Fruit fly (Drosophila melanogaster): ENCODE data around the gene Hsp23.

Gene Hsp23

DNA sequence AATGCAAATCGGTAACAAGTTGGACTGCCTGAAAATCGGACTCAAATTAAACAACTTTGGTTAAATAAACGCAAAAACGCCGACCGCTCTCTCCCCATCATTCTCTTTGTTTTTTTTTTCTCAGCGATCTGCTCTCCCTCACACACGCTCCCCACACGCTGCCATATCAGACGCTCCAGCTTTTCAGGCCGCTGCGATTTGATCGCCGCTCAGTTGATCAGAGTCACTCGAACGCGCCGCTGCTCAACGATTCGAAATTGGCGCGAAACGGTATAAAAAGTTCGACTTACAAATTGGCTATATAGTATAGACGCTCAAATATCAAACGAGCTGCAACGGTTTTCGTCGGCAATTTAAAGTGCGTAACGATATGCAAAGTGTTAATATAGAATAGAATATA, 41.5 kb upstream of the Hsp23 start:
- TF ChIP-seq cyc (GFP tag; optimal IDR thresholded peaks at IDR 0.05): no peak
- TF ChIP-seq CG8319 (GFP tag; optimal IDR thresholded peaks at IDR 0.05): no peak
- TF ChIP-seq CG15336 (GFP tag; IDR thresholded peaks at IDR 0.05): no peak
- no peak for TF ChIP-seq Hr39 (GFP tag; optimal IDR thresholded peaks at IDR 0.05)
- TF ChIP-seq CG6163 (GFP tag; IDR thresholded peaks at IDR 0.05): peak; percentile 61; the same call in 2 of the 3 replicates
- TF ChIP-seq net (GFP tag; optimal IDR thresholded peaks at IDR 0.05): no peak
- no peak for TF ChIP-seq CG31627 (GFP tag; optimal IDR thresholded peaks at IDR 0.05)
- no peak for TF ChIP-seq spab (GFP tag; optimal IDR thresholded peaks at IDR 0.05)
- TF ChIP-seq CG6808 (GFP tag; optimal IDR thresholded peaks at IDR 0.05): no peak
- TF ChIP-seq OdsH (GFP tag; optimal IDR thresholded peaks at IDR 0.05): no peak
- no peak for TF ChIP-seq ss (GFP tag; optimal IDR thresholded peaks at IDR 0.05)
- no peak for TF ChIP-seq Gug (GFP tag; IDR thresholded peaks at IDR 0.05)
- TF ChIP-seq fd85E (GFP tag; optimal IDR thresholded peaks at IDR 0.05): no peak
- TF ChIP-seq CG6854 (GFP tag; optimal IDR thresholded peaks at IDR 0.05): peak; percentile 51
- no peak for TF ChIP-seq dsx (GFP tag; optimal IDR thresholded peaks at IDR 0.05; ENCODE audit: poor library complexity, severe bottlenecking)
- peak; percentile 60 for TF ChIP-seq Eip78C (GFP tag)
- TF ChIP-seq eg (GFP tag; IDR thresholded peaks at IDR 0.05): peak; percentile 37; the same call in 1 of the 3 replicates
- TF ChIP-seq fkh (GFP tag; optimal IDR thresholded peaks at IDR 0.05): no peak
- TF ChIP-seq Sox102F (GFP tag; optimal IDR thresholded peaks at IDR 0.05): peak; percentile 28
- TF ChIP-seq CG6276 (GFP tag; optimal IDR thresholded peaks at IDR 0.05): peak; percentile 6
- TF ChIP-seq CG9139 (GFP tag; optimal IDR thresholded peaks at IDR 0.05): peak; percentile 9
- no peak for TF ChIP-seq CG6792 (GFP tag; optimal IDR thresholded peaks at IDR 0.05)
- no peak for TF ChIP-seq CG1621 (tag; optimal IDR thresholded peaks at IDR 0.05)
- TF ChIP-seq topi (GFP tag; optimal IDR thresholded peaks at IDR 0.05): no peak
- peak; percentile 78 for TF ChIP-seq svp (GFP tag)
- no peak for TF ChIP-seq Hr38 (GFP tag; optimal IDR thresholded peaks at IDR 0.05)
- no peak for TF ChIP-seq Ets21C (GFP tag; optimal IDR thresholded peaks at IDR 0.05)
- TF ChIP-seq CG8632 (GFP tag; optimal IDR thresholded peaks at IDR 0.05): no peak
- peak; percentile 0 for TF ChIP-seq achi (GFP tag; optimal IDR thresholded peaks at IDR 0.05)

DNA sequence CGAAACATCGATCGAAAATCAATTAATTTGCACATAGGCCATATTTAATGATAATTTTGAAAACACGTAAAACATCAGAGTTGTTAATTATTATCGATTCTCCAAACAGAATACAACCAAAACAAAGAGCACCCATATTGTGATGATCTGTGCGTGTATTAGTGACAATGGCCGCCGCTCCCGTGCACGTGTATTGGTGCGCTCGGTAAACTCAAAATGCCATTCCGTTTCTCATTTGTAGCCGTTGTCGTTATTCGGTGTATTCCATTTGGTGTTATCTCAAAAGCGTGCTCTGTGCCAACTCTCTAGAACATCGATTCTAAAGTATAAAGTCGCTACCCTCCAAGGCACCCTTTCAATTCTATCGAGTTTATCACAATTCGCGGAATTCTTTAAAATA, 40.8 kb upstream of the Hsp23 start:
- no peak for TF ChIP-seq CG6808 (GFP tag; optimal IDR thresholded peaks at IDR 0.05)
- no peak for TF ChIP-seq Eip75B (GFP tag; optimal IDR thresholded peaks at IDR 0.05)
- TF ChIP-seq CG34406 (GFP tag; optimal IDR thresholded peaks at IDR 0.05): no peak
- peak; percentile 34 for TF ChIP-seq fkh (GFP tag; optimal IDR thresholded peaks at IDR 0.05)
- TF ChIP-seq fd59A (GFP tag; optimal IDR thresholded peaks at IDR 0.05): no peak
- TF ChIP-seq svp (GFP tag): peak; percentile 21
- peak; percentile 22 for TF ChIP-seq Sox14 (GFP tag; optimal IDR thresholded peaks at IDR 0.05)
- TF ChIP-seq Hr38 (GFP tag; optimal IDR thresholded peaks at IDR 0.05): no peak
- no peak for TF ChIP-seq cyc (GFP tag; optimal IDR thresholded peaks at IDR 0.05)

dm6 chr3L:9343963-9344362, 37.7 kb upstream of the Hsp23 start:
- TF ChIP-seq spab (GFP tag; optimal IDR thresholded peaks at IDR 0.05): no peak
- TF ChIP-seq CG6276 (GFP tag; optimal IDR thresholded peaks at IDR 0.05): no peak
- TF ChIP-seq CG11294 (GFP tag; IDR thresholded peaks at IDR 0.05): no peak
- no peak for TF ChIP-seq CG11902 (GFP tag; optimal IDR thresholded peaks at IDR 0.05)
- no peak for TF ChIP-seq CG34406 (GFP tag; optimal IDR thresholded peaks at IDR 0.05)
- no peak for TF ChIP-seq CG9139 (GFP tag; optimal IDR thresholded peaks at IDR 0.05)
- no peak for TF ChIP-seq cyc (GFP tag; optimal IDR thresholded peaks at IDR 0.05)
- no peak for TF ChIP-seq Gug (GFP tag; IDR thresholded peaks at IDR 0.05)
- TF ChIP-seq CG1621 (tag; optimal IDR thresholded peaks at IDR 0.05): no peak
- no peak for TF ChIP-seq fd85E (GFP tag; optimal IDR thresholded peaks at IDR 0.05)
- TF ChIP-seq achi (GFP tag; optimal IDR thresholded peaks at IDR 0.05): no peak
- TF ChIP-seq topi (GFP tag; optimal IDR thresholded peaks at IDR 0.05): no peak
- TF ChIP-seq svp (GFP tag): no peak
- TF ChIP-seq esn (GFP tag; optimal IDR thresholded peaks at IDR 0.05): no peak

dm6 chr3L:9345157-9345556, 36.5 kb upstream of the Hsp23 start:
- TF ChIP-seq CG3919 (GFP tag; optimal IDR thresholded peaks at IDR 0.05): no peak
- no peak for TF ChIP-seq Eip78C (GFP tag)
- no peak for TF ChIP-seq CG9139 (GFP tag; optimal IDR thresholded peaks at IDR 0.05)
- no peak for TF ChIP-seq Gug (GFP tag; IDR thresholded peaks at IDR 0.05)
- peak; percentile 69 for TF ChIP-seq svp (GFP tag)
